Worm (Caenorhabditis elegans) whole organism, mixed stage, embryonic: ENCODE measurements around the gene marc-5.
"Not testable (repeated sequence)": the region's sequence is repeated elsewhere in the genome, so short reads cannot be mapped to it uniquely, and the experiment has no call there.

Source experiments
- M03D4.4 ChIP-seq: sonication (generic microtip); optimal IDR thresholded peaks from 2 replicates; lab custom pipeline; 2017; ENCODE audit warnings: mild to moderate bottlenecking, missing genetic modification characterization, missing compliant biosample characterization
- bed-3 ChIP-seq: fragments of 200-800 bp; sonication (Bioruptor generic); optimal IDR thresholded peaks from 3 replicates; lab custom pipeline; 2018; ENCODE audit warnings: mild to moderate bottlenecking, missing genetic modification characterization, moderate library complexity, missing compliant biosample characterization
- blmp-1 ChIP-seq: fragments of 150-350 bp; optimal IDR thresholded peaks from 2 replicates; lab custom pipeline; 2014; ENCODE audit warnings: missing biosample characterization, missing genetic modification characterization
- ceh-39 ChIP-seq: fragments of 150-350 bp; optimal IDR thresholded peaks from 2 replicates; lab custom pipeline; 2014; ENCODE audit warnings: missing biosample characterization, missing genetic modification characterization
- ceh-43 ChIP-seq: fragments of 200-800 bp; sonication (Bioruptor generic); optimal IDR thresholded peaks from 2 replicates; lab custom pipeline; 2018; ENCODE audit warnings: mild to moderate bottlenecking, missing genetic modification characterization, moderate library complexity, missing compliant biosample characterization
- ceh-83 ChIP-seq: fragments of 200-800 bp; sonication (Bioruptor generic); optimal IDR thresholded peaks from 2 replicates; lab custom pipeline; 2018; ENCODE audit warnings: mild to moderate bottlenecking, missing genetic modification characterization, missing compliant biosample characterization
- ces-1 ChIP-seq: fragments of 150-350 bp; optimal IDR thresholded peaks from 2 replicates; lab custom pipeline; 2014; ENCODE audit warnings: missing biosample characterization, missing genetic modification reagents, missing genetic modification characterization
- cnd-1 ChIP-seq: fragments of 200-800 bp; sonication (Bioruptor generic); optimal IDR thresholded peaks from 2 replicates; lab custom pipeline; 2018; ENCODE audit warnings: mild to moderate bottlenecking, missing genetic modification characterization, missing compliant biosample characterization
- drap-1 ChIP-seq: fragments of 200-800 bp; sonication (Bioruptor generic); optimal IDR thresholded peaks from 3 replicates; lab custom pipeline; 2018; ENCODE audit warnings: mild to moderate bottlenecking, missing genetic modification characterization, missing compliant biosample characterization
- elt-1 ChIP-seq: sonication (generic microtip); optimal IDR thresholded peaks from 2 replicates; lab custom pipeline; 2017; ENCODE audit warnings: missing genetic modification characterization, mild to moderate bottlenecking, missing compliant biosample characterization, antibody characterized with exemption, moderate library complexity, borderline replicate concordance; ENCODE audit not compliant: insufficient read depth
- elt-3 ChIP-seq: fragments of 150-350 bp; optimal IDR thresholded peaks from 2 replicates; lab custom pipeline; 2014; ENCODE audit warnings: missing biosample characterization, missing genetic modification characterization
- flh-1 ChIP-seq: fragments of 200-800 bp; sonication (Bioruptor generic); optimal IDR thresholded peaks from 2 replicates; lab custom pipeline; 2018; ENCODE audit warnings: mild to moderate bottlenecking, missing genetic modification characterization, moderate library complexity, missing compliant biosample characterization
- ham-2 ChIP-seq: fragments of 200-800 bp; sonication (Bioruptor generic); optimal IDR thresholded peaks from 2 replicates; lab custom pipeline; 2018; ENCODE audit warnings: mild to moderate bottlenecking, missing genetic modification characterization, missing compliant biosample characterization
- hlh-1 ChIP-seq: fragments of 150-350 bp; optimal IDR thresholded peaks from 2 replicates; lab custom pipeline; 2014; ENCODE audit warnings: missing biosample characterization, missing genetic modification reagents, missing genetic modification characterization
- mab-5 ChIP-seq: fragments of 150-350 bp; optimal IDR thresholded peaks from 2 replicates; lab custom pipeline; 2014; ENCODE audit warnings: missing biosample characterization, missing genetic modification characterization
- mep-1 ChIP-seq: fragments of 150-350 bp; optimal IDR thresholded peaks from 2 replicates; lab custom pipeline; 2017; ENCODE audit warnings: missing biosample characterization, missing genetic modification reagents, missing genetic modification characterization, inconsistent platforms
- mls-2 ChIP-seq: sonication (generic microtip); optimal IDR thresholded peaks from 2 replicates; lab custom pipeline; 2016; ENCODE audit warnings: mild to moderate bottlenecking, missing genetic modification characterization, moderate library complexity, missing compliant biosample characterization
- nhr-12 ChIP-seq: fragments of 150-350 bp; optimal IDR thresholded peaks from 2 replicates; lab custom pipeline; 2014; ENCODE audit warnings: missing biosample characterization, missing genetic modification characterization
- nhr-2 ChIP-seq: fragments of 150-350 bp; optimal IDR thresholded peaks from 2 replicates; lab custom pipeline; 2014; ENCODE audit warnings: missing biosample characterization, missing genetic modification characterization
- nhr-237 ChIP-seq: fragments of 150-350 bp; optimal IDR thresholded peaks from 2 replicates; lab custom pipeline; 2014; ENCODE audit warnings: missing biosample characterization, missing genetic modification characterization
- nhr-28 ChIP-seq: fragments of 150-350 bp; optimal IDR thresholded peaks from 2 replicates; lab custom pipeline; 2014; ENCODE audit warnings: missing biosample characterization, missing genetic modification characterization
- nhr-76 ChIP-seq: sonication (generic microtip); optimal IDR thresholded peaks from 2 replicates; lab custom pipeline; 2017; ENCODE audit warnings: missing biosample characterization, missing genetic modification characterization
- sem-2 ChIP-seq: fragments of 200-800 bp; sonication (Bioruptor generic); optimal IDR thresholded peaks from 2 replicates; lab custom pipeline; 2018; ENCODE audit warnings: mild to moderate bottlenecking, missing genetic modification characterization, missing compliant biosample characterization
- snpc-4 ChIP-seq: fragments of 150-350 bp; optimal IDR thresholded peaks from 2 replicates; lab custom pipeline; 2014; ENCODE audit warnings: missing biosample characterization, missing genetic modification characterization
- sptf-1 ChIP-seq: sonication (generic microtip); optimal IDR thresholded peaks from 2 replicates; lab custom pipeline; 2017; ENCODE audit warnings: mild to moderate bottlenecking, missing genetic modification characterization, moderate library complexity, missing compliant biosample characterization
- tbx-8 ChIP-seq: fragments of 200-800 bp; sonication (Bioruptor generic); optimal IDR thresholded peaks from 2 replicates; lab custom pipeline; 2018; ENCODE audit warnings: mild to moderate bottlenecking, missing genetic modification characterization, moderate library complexity, missing compliant biosample characterization
- unc-120 ChIP-seq: sonication (generic microtip); optimal IDR thresholded peaks from 2 replicates; lab custom pipeline; 2017; ENCODE audit warnings: missing genetic modification characterization, missing compliant biosample characterization; ENCODE audit not compliant: poor library complexity, severe bottlenecking
- unc-39 ChIP-seq: fragments of 150-350 bp; optimal IDR thresholded peaks from 2 replicates; lab custom pipeline; 2014; ENCODE audit warnings: missing biosample characterization, missing genetic modification characterization
- unc-62 ChIP-seq: fragments of 150-350 bp; optimal IDR thresholded peaks from 2 replicates; lab custom pipeline; 2014; ENCODE audit warnings: missing biosample characterization, missing genetic modification reagents, missing genetic modification characterization
- zip-8 ChIP-seq: fragments of 150-350 bp; optimal IDR thresholded peaks from 2 replicates; lab custom pipeline; 2014; ENCODE audit warnings: missing biosample characterization, missing genetic modification characterization
- ztf-11 ChIP-seq: fragments of 150-350 bp; optimal IDR thresholded peaks from 2 replicates; lab custom pipeline; 2014; ENCODE audit warnings: missing biosample characterization, missing genetic modification characterization

The marc-5 gene

DNA sequence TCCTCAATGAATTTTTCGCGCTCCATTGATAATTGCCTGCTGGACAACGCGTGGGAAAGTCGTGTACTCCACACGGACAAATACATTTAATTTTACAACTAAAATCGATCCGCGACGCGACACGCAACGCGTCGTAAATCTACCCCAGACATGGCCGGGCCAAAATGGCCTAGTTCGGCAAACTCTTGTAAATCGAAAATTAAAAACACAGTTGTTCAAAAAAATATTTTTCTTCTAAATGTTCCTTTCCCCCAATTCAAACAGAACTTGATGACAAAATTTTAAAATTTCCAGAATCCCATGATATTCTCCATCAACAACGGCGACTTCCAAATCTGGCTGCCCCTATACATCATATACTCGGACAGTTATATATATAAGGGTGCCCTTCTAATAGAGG lies 50.3 kb downstream of the marc-5 start, which contains the start of gene sre-55:
sre-55 (plus strand) TSS at position 301 of the 400 bp plus-strand sequence.
- TF ChIP-seq nhr-76 (tag; lab: Kevin White, UChicago), result no peak
- no peak for TF ChIP-seq nhr-237 (tag; lab: Kevin White, UChicago)
- no peak for TF ChIP-seq ceh-83 (GFP tag; lab: Kevin White, UChicago)
- TF ChIP-seq unc-120, result no peak
- no peak for TF ChIP-seq nhr-2
- TF ChIP-seq ceh-39 (tag; lab: Kevin White, UChicago), result no peak
- no peak for TF ChIP-seq cnd-1 (tag; lab: Kevin White, UChicago)
- TF ChIP-seq flh-1 (GFP tag; lab: Kevin White, UChicago), result no peak
- TF ChIP-seq nhr-12, result no peak
- TF ChIP-seq blmp-1, result no peak
- TF ChIP-seq elt-1 (tag; lab: Kevin White, UChicago), result no peak
- TF ChIP-seq ceh-43 (GFP tag; lab: Kevin White, UChicago), result no peak
- no peak for TF ChIP-seq M03D4.4
- no peak for TF ChIP-seq tbx-8 (GFP tag; lab: Kevin White, UChicago)
- TF ChIP-seq nhr-28 (tag; lab: Kevin White, UChicago), result no peak
- TF ChIP-seq mep-1, result no peak
- TF ChIP-seq ces-1 (GFP tag; lab: Kevin White, UChicago), result no peak
- TF ChIP-seq, all 35 proteins: peak for 0

DNA sequence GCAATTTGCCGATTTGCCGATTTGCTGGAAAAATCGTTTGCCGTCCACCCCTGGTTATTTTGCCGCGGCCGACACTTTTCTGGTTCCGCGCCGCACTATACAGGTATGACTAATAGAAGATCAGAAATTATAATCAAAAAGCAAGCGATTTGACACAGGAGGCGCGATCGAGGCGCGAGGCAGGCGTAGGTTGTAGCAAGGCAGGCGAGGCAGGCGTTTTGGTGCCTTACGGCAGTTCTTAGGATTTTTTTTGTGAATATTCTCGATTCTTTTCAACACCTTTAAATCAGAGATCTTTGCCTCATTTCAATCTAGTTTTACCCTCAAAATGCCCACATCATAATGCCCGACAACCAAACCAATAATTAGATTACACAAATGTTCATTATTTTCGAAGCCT lies 55.2 kb downstream of the marc-5 start, which contains the start of gene sre-56:
sre-56 (plus strand) TSS at position 301 of the 400 bp plus-strand sequence.
- no peak for TF ChIP-seq tbx-8 (GFP tag; lab: Kevin White, UChicago)
- no peak for TF ChIP-seq cnd-1 (tag; lab: Kevin White, UChicago)
- no peak for TF ChIP-seq nhr-12
- no peak for TF ChIP-seq snpc-4 (tag; lab: Kevin White, UChicago)
- no peak for TF ChIP-seq nhr-28 (tag; lab: Kevin White, UChicago)
- no peak for TF ChIP-seq ceh-39 (tag; lab: Kevin White, UChicago)
- TF ChIP-seq elt-3 (tag; lab: Kevin White, UChicago), result no peak
- no peak for TF ChIP-seq mep-1
- no peak for TF ChIP-seq blmp-1
- no peak for TF ChIP-seq nhr-237 (tag; lab: Kevin White, UChicago)
- TF ChIP-seq mab-5 (tag; lab: Kevin White, UChicago), result no peak
- TF ChIP-seq bed-3, result no peak
- TF ChIP-seq ces-1 (GFP tag; lab: Kevin White, UChicago), result no peak
- TF ChIP-seq nhr-76 (tag; lab: Kevin White, UChicago), result no peak

DNA sequence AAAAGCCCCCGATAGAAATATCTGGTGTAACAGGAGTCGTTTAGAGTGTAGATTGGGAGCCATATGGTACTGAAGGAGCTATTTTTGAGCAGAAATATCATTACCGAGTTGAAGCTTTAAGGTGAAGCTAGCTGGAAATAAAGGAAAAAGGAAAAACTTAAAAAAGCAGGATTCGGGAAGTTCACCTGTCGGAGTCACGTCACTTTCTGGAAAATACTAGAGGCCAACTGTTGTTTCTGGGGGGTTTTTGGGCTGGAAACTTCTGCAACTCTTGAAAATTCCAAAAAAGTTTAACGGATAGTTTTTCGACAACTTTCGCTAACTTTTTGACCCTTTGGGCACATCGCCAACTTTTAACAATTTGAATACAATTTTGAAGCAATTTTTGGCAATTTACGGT lies 56.0 kb downstream of the marc-5 start, which contains the start of gene sre-53:
sre-53 (minus strand) TSS at position 101 of the 400 bp plus-strand sequence.
- TF ChIP-seq mls-2 (tag; lab: Kevin White, UChicago), result no peak
- TF ChIP-seq ham-2, result no peak
- no peak for TF ChIP-seq unc-120
- no peak for TF ChIP-seq nhr-237 (tag; lab: Kevin White, UChicago)
- no peak for TF ChIP-seq ceh-43 (GFP tag; lab: Kevin White, UChicago)
- TF ChIP-seq nhr-12, result no peak
- TF ChIP-seq ztf-11 (tag; lab: Kevin White, UChicago), result no peak
- no peak for TF ChIP-seq flh-1 (GFP tag; lab: Kevin White, UChicago)
- no peak for TF ChIP-seq unc-39 (tag; lab: Kevin White, UChicago)
- TF ChIP-seq drap-1 (GFP tag; lab: Kevin White, UChicago), result no peak
- TF ChIP-seq hlh-1 (tag; lab: Kevin White, UChicago), result no peak
- no peak for TF ChIP-seq ces-1 (GFP tag; lab: Kevin White, UChicago)

DNA sequence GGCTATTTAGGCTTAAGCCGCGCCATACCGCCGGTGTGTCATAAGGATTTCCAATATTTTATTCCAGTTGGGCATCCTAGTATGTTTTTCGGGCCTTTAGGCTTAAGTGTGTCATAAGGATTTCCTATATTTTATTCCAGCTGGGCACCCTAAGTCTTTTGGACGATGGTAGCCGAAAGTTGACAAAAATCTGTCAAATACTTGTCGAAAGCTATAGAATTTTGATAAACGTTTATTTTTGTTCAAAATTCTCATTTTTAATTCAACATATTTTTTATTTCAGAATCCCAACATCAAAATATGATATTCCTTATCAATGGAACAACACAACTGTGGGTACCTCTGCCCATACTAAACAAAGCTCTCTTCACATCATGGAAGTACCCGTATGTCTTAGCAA lies 60.8 kb downstream of the marc-5 start, which contains the start of gene sre-49:
sre-49 (plus strand) TSS at position 301 of the 400 bp plus-strand sequence.
- TF ChIP-seq unc-39 (tag; lab: Kevin White, UChicago); ces-1 (GFP tag; lab: Kevin White, UChicago); flh-1 (GFP tag; lab: Kevin White, UChicago): not testable (repeated sequence)

- TF ChIP-seq nhr-2 (no peak), elt-1 (tag; lab: Kevin White, UChicago) (no peak), unc-62 (GFP tag; lab: Kevin White, UChicago) (no peak), cnd-1 (tag; lab: Kevin White, UChicago) (no peak), sptf-1 (tag; lab: Kevin White, UChicago) (no peak), M03D4.4 (no peak), ceh-83 (GFP tag; lab: Kevin White, UChicago) (no peak), zip-8 (tag; lab: Kevin White, UChicago) (no peak), mep-1 (no peak), ham-2 (no peak), sem-2 (GFP tag; lab: Kevin White, UChicago) (no peak)
- TF ChIP-seq, all 35 proteins: peak for 0
Observed at ce11 chrII:12311560-12311959, 67.8 kb downstream of the marc-5 start, which contains the start of gene sre-51. sre-51 (plus strand) TSS chrII:12311860.
